Worm (Caenorhabditis elegans) whole organism, L1 larva: ENCODE data around the gene lec-3.

ENCODE experiments used
- C04F5.9 ChIP-seq: sonication (generic microtip); optimal IDR thresholded peaks from 2 replicates; lab custom pipeline; 2016; ENCODE audit warnings: missing genetic modification characterization, missing compliant biosample characterization
- F16B12.6 ChIP-seq: fragments of 150-350 bp; optimal IDR thresholded peaks from 2 replicates; lab custom pipeline; 2014; ENCODE audit warnings: missing biosample characterization, missing genetic modification characterization
- Y116A8C.19 ChIP-seq: sonication (generic microtip); optimal IDR thresholded peaks from 2 replicates; lab custom pipeline; 2016; ENCODE audit warnings: missing compliant biosample characterization, missing genetic modification characterization, borderline replicate concordance
- aha-1 ChIP-seq: fragments of 150-350 bp; optimal IDR thresholded peaks from 2 replicates; lab custom pipeline; 2014; ENCODE audit warnings: missing biosample characterization, missing genetic modification characterization
- alr-1 ChIP-seq: fragments of 200-800 bp; sonication (Bioruptor generic); optimal IDR thresholded peaks from 2 replicates; lab custom pipeline; 2018; ENCODE audit warnings: borderline replicate concordance, mild to moderate bottlenecking, missing genetic modification characterization, missing compliant biosample characterization
- aly-2 ChIP-seq: fragments of 150-350 bp; optimal IDR thresholded peaks from 2 replicates; lab custom pipeline; 2014; ENCODE audit warnings: missing biosample characterization, missing genetic modification characterization
- blmp-1 ChIP-seq: fragments of 150-350 bp; optimal IDR thresholded peaks from 2 replicates; lab custom pipeline; 2014; ENCODE audit warnings: missing biosample characterization, missing genetic modification characterization
- ceh-63 ChIP-seq: fragments of 200-800 bp; sonication (Bioruptor generic); optimal IDR thresholded peaks from 2 replicates; lab custom pipeline; 2018; ENCODE audit warnings: mild to moderate bottlenecking, missing genetic modification characterization, missing compliant biosample characterization
- ceh-8 ChIP-seq: fragments of 200-800 bp; sonication (Bioruptor generic); optimal IDR thresholded peaks from 2 replicates; lab custom pipeline; 2018; ENCODE audit warnings: mild to moderate bottlenecking, missing genetic modification characterization, moderate library complexity, missing compliant biosample characterization
- ceh-82 ChIP-seq, 3 experiments: fragments of 150-350 bp in 1 of 3; sonication (generic microtip) in 2 of 3; optimal IDR thresholded peaks; 2 replicates each; lab custom pipeline; 2014 to 2017; ENCODE audit warnings: missing biosample characterization in 3 of 3, missing genetic modification characterization in 3 of 3
- dpl-1 ChIP-seq, 3 experiments: fragments of 150-350 bp in 2 of 3; sonication (generic microtip) in 1 of 3; optimal IDR thresholded peaks; 2 replicates each; lab custom pipeline; 2014 to 2017; ENCODE audit warnings: missing biosample characterization in 3 of 3, missing genetic modification characterization in 3 of 3, missing genetic modification reagents in 3 of 3
- dsc-1 ChIP-seq: sonication (generic microtip); optimal IDR thresholded peaks from 2 replicates; lab custom pipeline; 2016; ENCODE audit warnings: mild to moderate bottlenecking, missing genetic modification characterization, missing compliant biosample characterization
- efl-1 ChIP-seq, 4 experiments: fragments of 150-350 bp; optimal IDR thresholded peaks in 3 of 4; peaks in 1 of 4; 1 replicate in 1 of 4; 2 replicates in 3 of 4; lab custom pipeline; 2014; ENCODE audit warnings: missing biosample characterization in 2 of 4, missing genetic modification characterization in 2 of 4, missing genetic modification reagents in 2 of 4
- egl-13 ChIP-seq: sonication (generic microtip); optimal IDR thresholded peaks from 2 replicates; lab custom pipeline; 2016; ENCODE audit warnings: missing genotype, missing genetic modification reagents, missing genetic modification characterization, missing compliant biosample characterization
- egl-27 ChIP-seq, 2 experiments: fragments of 150-350 bp in 1 of 2; sonication (generic microtip); optimal IDR thresholded peaks; 3 replicates each; lab custom pipeline; 2017 to 2018; ENCODE audit warnings: missing biosample characterization in 2 of 2, missing genetic modification characterization in 2 of 2, missing genetic modification reagents in 2 of 2
- elt-2 ChIP-seq: sonication (generic microtip); optimal IDR thresholded peaks from 2 replicates; lab custom pipeline; 2016; ENCODE audit warnings: missing genetic modification characterization, mild to moderate bottlenecking, inconsistent platforms, missing compliant biosample characterization, missing genetic modification reagents
- elt-3 ChIP-seq, 6 experiments: fragments of 150-350 bp in 1 of 6; sonication (generic microtip); optimal IDR thresholded peaks; 2 replicates each; lab custom pipeline; 2017 to 2018; ENCODE audit warnings: missing biosample characterization in 6 of 6, missing genetic modification characterization in 6 of 6, inconsistent platforms in 1 of 6
- ets-5 ChIP-seq: fragments of 200-800 bp; sonication (Bioruptor generic); IDR thresholded peaks from 2 replicates; pipeline ENCODE4 v1.3.6; 2022; ENCODE audit warnings: missing genetic modification characterization, missing compliant biosample characterization
- fkh-8 ChIP-seq: sonication (generic microtip); optimal IDR thresholded peaks from 2 replicates; lab custom pipeline; 2016; ENCODE audit warnings: mild to moderate bottlenecking, missing genetic modification characterization, missing compliant biosample characterization
- grh-1 ChIP-seq: fragments of 200-800 bp; sonication (Bioruptor generic); IDR thresholded peaks from 2 replicates; pipeline ENCODE4 v1.3.6; 2022; ENCODE audit warnings: missing genetic modification reagents, missing genetic modification characterization, missing compliant biosample characterization
- hlh-4 ChIP-seq: sonication (generic microtip); optimal IDR thresholded peaks from 2 replicates; lab custom pipeline; 2016; ENCODE audit warnings: mild to moderate bottlenecking, missing genetic modification characterization, missing compliant biosample characterization
- irx-1 ChIP-seq: sonication (generic microtip); optimal IDR thresholded peaks from 2 replicates; lab custom pipeline; 2016; ENCODE audit warnings: missing genetic modification characterization, missing compliant biosample characterization
- lin-14 ChIP-seq: fragments of 200-800 bp; sonication (Bioruptor generic); optimal IDR thresholded peaks from 2 replicates; lab custom pipeline; 2018; ENCODE audit warnings: mild to moderate bottlenecking, missing genetic modification characterization, moderate library complexity, missing compliant biosample characterization
- lin-35 ChIP-seq, 2 experiments: fragments of 150-350 bp; optimal IDR thresholded peaks; 2 replicates each; lab custom pipeline; 2014; ENCODE audit warnings: missing biosample characterization in 2 of 2, missing genetic modification characterization in 2 of 2, missing genetic modification reagents in 2 of 2
- lin-39 ChIP-seq: fragments of 150-350 bp; optimal IDR thresholded peaks from 2 replicates; lab custom pipeline; 2014; ENCODE audit warnings: missing biosample characterization, missing genetic modification reagents, missing genetic modification characterization
- mab-9 ChIP-seq: fragments of 200-800 bp; sonication (Bioruptor generic); IDR thresholded peaks from 2 replicates; pipeline ENCODE4 v1.3.6; 2022; ENCODE audit warnings: missing genetic modification reagents, missing genetic modification characterization, missing compliant biosample characterization
- mef-2 ChIP-seq: fragments of 150-350 bp; optimal IDR thresholded peaks from 2 replicates; lab custom pipeline; 2014; ENCODE audit warnings: missing biosample characterization, missing genetic modification characterization
- mep-1 ChIP-seq: fragments of 150-350 bp; optimal IDR thresholded peaks from 2 replicates; lab custom pipeline; 2014; ENCODE audit warnings: missing biosample characterization, missing genetic modification characterization
- nhr-12 ChIP-seq: sonication (generic microtip); optimal IDR thresholded peaks from 2 replicates; lab custom pipeline; 2017; ENCODE audit warnings: missing biosample characterization, missing genetic modification characterization
- nhr-20 ChIP-seq: sonication (generic microtip); optimal IDR thresholded peaks from 2 replicates; lab custom pipeline; 2016; ENCODE audit warnings: mild to moderate bottlenecking, missing genetic modification characterization, missing compliant biosample characterization
- nhr-237 ChIP-seq: fragments of 150-350 bp; optimal IDR thresholded peaks from 2 replicates; lab custom pipeline; 2014; ENCODE audit warnings: missing biosample characterization, missing genetic modification characterization
- nhr-28 ChIP-seq: fragments of 150-350 bp; optimal IDR thresholded peaks from 2 replicates; lab custom pipeline; 2014; ENCODE audit warnings: missing biosample characterization, missing genetic modification characterization
- nhr-47 ChIP-seq: sonication (generic microtip); optimal IDR thresholded peaks from 2 replicates; lab custom pipeline; 2016; ENCODE audit warnings: mild to moderate bottlenecking, missing genetic modification characterization, moderate library complexity, missing compliant biosample characterization
- nhr-77 ChIP-seq: fragments of 150-350 bp; optimal IDR thresholded peaks from 2 replicates; lab custom pipeline; 2014; ENCODE audit warnings: missing biosample characterization, missing genetic modification characterization
- nhr-84 ChIP-seq: sonication (generic microtip); optimal IDR thresholded peaks from 2 replicates; lab custom pipeline; 2017; ENCODE audit warnings: missing biosample characterization, missing genetic modification characterization
- nhr-85 ChIP-seq: sonication (generic microtip); peaks from one replicate; lab custom pipeline; 2016; ENCODE audit warnings: missing genetic modification characterization, inconsistent platforms, missing compliant biosample characterization
- pag-3 ChIP-seq: sonication (generic microtip); optimal IDR thresholded peaks from 2 replicates; lab custom pipeline; 2017; ENCODE audit warnings: missing genetic modification characterization, mild to moderate bottlenecking, missing compliant biosample characterization, antibody characterized with exemption, borderline replicate concordance; ENCODE audit not compliant: insufficient read depth
- pax-3 ChIP-seq: fragments of 200-800 bp; sonication (Bioruptor generic); optimal IDR thresholded peaks from 2 replicates; lab custom pipeline; 2018; ENCODE audit warnings: mild to moderate bottlenecking, missing genetic modification characterization, moderate library complexity, missing compliant biosample characterization
- pqm-1 ChIP-seq: sonication (generic microtip); optimal IDR thresholded peaks from 3 replicates; lab custom pipeline; 2017; ENCODE audit warnings: missing biosample characterization, missing genetic modification characterization
- rnt-1 ChIP-seq: sonication (generic microtip); optimal IDR thresholded peaks from 2 replicates; lab custom pipeline; 2016; ENCODE audit warnings: mild to moderate bottlenecking, missing genetic modification characterization, moderate library complexity, missing compliant biosample characterization
- snu-23 ChIP-seq: sonication (generic microtip); optimal IDR thresholded peaks from 2 replicates; lab custom pipeline; 2016; ENCODE audit warnings: missing genetic modification characterization, missing compliant biosample characterization
- sox-4 ChIP-seq: sonication (generic microtip); optimal IDR thresholded peaks from 2 replicates; lab custom pipeline; 2016; ENCODE audit warnings: missing genetic modification characterization, missing compliant biosample characterization
- sptf-1 ChIP-seq: fragments of 150-350 bp; optimal IDR thresholded peaks from 2 replicates; lab custom pipeline; 2014; ENCODE audit warnings: missing biosample characterization, missing genetic modification characterization
- swsn-7 ChIP-seq: sonication (generic microtip); optimal IDR thresholded peaks from 2 replicates; lab custom pipeline; 2016; ENCODE audit warnings: missing genetic modification characterization, missing compliant biosample characterization
- tlp-1 ChIP-seq: fragments of 150-350 bp; optimal IDR thresholded peaks from 2 replicates; lab custom pipeline; 2014; ENCODE audit warnings: missing biosample characterization, missing genetic modification characterization
- unc-30 ChIP-seq: sonication (generic microtip); optimal IDR thresholded peaks from 2 replicates; lab custom pipeline; 2017; ENCODE audit warnings: missing biosample characterization, missing genetic modification characterization
- unc-86 ChIP-seq: sonication (generic microtip); optimal IDR thresholded peaks from 2 replicates; lab custom pipeline; 2016; ENCODE audit warnings: missing genetic modification characterization, missing compliant biosample characterization
- zip-4 ChIP-seq: fragments of 200-800 bp; sonication (Bioruptor generic); optimal IDR thresholded peaks from 2 replicates; lab custom pipeline; 2018; ENCODE audit warnings: mild to moderate bottlenecking, missing genetic modification characterization, moderate library complexity, missing compliant biosample characterization
- ztf-11 ChIP-seq, 2 experiments: sonication (generic microtip); optimal IDR thresholded peaks; 2 replicates each; lab custom pipeline; 2016 to 2017; ENCODE audit warnings: missing genetic modification characterization in 2 of 2, missing biosample characterization in 1 of 2, missing compliant biosample characterization in 1 of 2
- ztf-4 ChIP-seq: fragments of 150-350 bp; optimal IDR thresholded peaks from 2 replicates; lab custom pipeline; 2014; ENCODE audit warnings: missing biosample characterization, missing genetic modification characterization

lec-3 gene

ce11 chrII:9974210-9974609 lies 16.7 kb upstream of the lec-3 start:
- no peak for TF ChIP-seq nhr-84 (tag; lab: Kevin White, UChicago)
- no peak for TF ChIP-seq ztf-4 (tag; lab: Kevin White, UChicago)
- no peak for TF ChIP-seq unc-30 (tag; lab: Kevin White, UChicago)
- TF ChIP-seq F16B12.6, result no peak
- no peak for TF ChIP-seq egl-13 (tag; lab: Kevin White, UChicago)
- TF ChIP-seq aly-2 (tag; lab: Kevin White, UChicago), result no peak
- no peak for TF ChIP-seq pax-3
- TF ChIP-seq lin-39 (tag; lab: Kevin White, UChicago), result no peak
- TF ChIP-seq mab-9 (GFP tag; lab: Robert Waterston, UW), result no peak
- peak; percentile 71 for TF ChIP-seq elt-2 (tag; lab: Kevin White, UChicago)
- no peak for TF ChIP-seq unc-86 (tag; lab: Kevin White, UChicago)
- no peak for TF ChIP-seq nhr-77 (tag; lab: Kevin White, UChicago)
- TF ChIP-seq dpl-1 (GFP tag; optimal IDR thresholded peaks at IDR 0.05; lab: Kevin White, UChicago), result no peak
- TF ChIP-seq nhr-20 (tag; lab: Kevin White, UChicago), result peak; percentile 8
- peak; percentile 36 for TF ChIP-seq tlp-1
- no peak for TF ChIP-seq irx-1 (tag; lab: Kevin White, UChicago)
- no peak for TF ChIP-seq mep-1 (tag; lab: Kevin White, UChicago)
- no peak for TF ChIP-seq sox-4 (tag; lab: Kevin White, UChicago)
- no peak for TF ChIP-seq egl-27 (tag; optimal IDR thresholded peaks at IDR 0.05; lab: Kevin White, UChicago)
- TF ChIP-seq Y116A8C.19, result no peak
- TF ChIP-seq efl-1 (optimal IDR thresholded peaks at IDR 0.05; lab: Kevin White, UChicago), result no peak
- TF ChIP-seq efl-1 (GFP tag; optimal IDR thresholded peaks at IDR 0.05 in 1 of 2; lab: Kevin White, UChicago), result peak in 1 of 2 experiments; percentile 1
- no peak for TF ChIP-seq ceh-82 (tag; optimal IDR thresholded peaks at IDR 0.05; lab: Kevin White, UChicago)
- no peak for TF ChIP-seq nhr-28 (tag; lab: Kevin White, UChicago)
- no peak for TF ChIP-seq alr-1 (tag; lab: Kevin White, UChicago)
- TF ChIP-seq nhr-85 (tag; lab: Kevin White, UChicago), result peak; percentile 89
- peak in 1 of 2 experiments; percentile 21 for TF ChIP-seq lin-35 (GFP tag; optimal IDR thresholded peaks at IDR 0.05; lab: Kevin White, UChicago)
- peak; percentile 64 for TF ChIP-seq lin-14 (GFP tag; lab: Kevin White, UChicago)
- TF ChIP-seq snu-23 (GFP tag; lab: Kevin White, UChicago), result no peak
- TF ChIP-seq C04F5.9 (tag; lab: Kevin White, UChicago), result no peak

DNA sequence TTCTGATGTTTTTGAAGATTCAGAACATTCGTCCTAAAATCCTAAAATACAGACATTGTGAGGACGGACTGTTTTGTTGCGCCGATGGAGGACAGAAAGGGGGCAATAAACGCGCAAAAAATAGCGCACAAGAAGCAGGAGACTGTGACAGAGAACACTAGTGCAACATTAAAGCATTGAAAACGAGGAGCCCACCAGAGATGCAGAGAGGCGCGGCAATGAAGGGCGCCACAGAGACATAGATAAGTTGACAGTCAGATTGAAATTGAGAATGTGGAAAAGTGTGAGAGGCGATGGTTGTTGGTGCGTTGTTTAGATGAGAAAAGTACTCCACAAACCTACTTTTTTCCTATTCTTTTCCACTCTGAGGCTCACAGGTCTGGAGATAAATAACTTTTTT lies 15.9 kb upstream of the lec-3 start, which contains the start of gene aakg-5:
Gene aakg-5 (minus strand): TSS at position 159 of the 400 bp plus-strand sequence.
- TF ChIP-seq ztf-11 (tag; optimal IDR thresholded peaks at IDR 0.05; lab: Kevin White, UChicago) (no peak), sptf-1 (tag; lab: Kevin White, UChicago) (no peak), elt-3 (tag; optimal IDR thresholded peaks at IDR 0.05; lab: Kevin White, UChicago) (peak in 5 of 6 experiments; percentile 36 to 86 (median 56)), aly-2 (tag; lab: Kevin White, UChicago) (no peak), pqm-1 (tag; lab: Kevin White, UChicago) (no peak), nhr-47 (tag; lab: Kevin White, UChicago) (peak; percentile 88), aha-1 (tag; lab: Kevin White, UChicago) (no peak), lin-39 (tag; lab: Kevin White, UChicago) (peak; percentile 46), lin-14 (GFP tag; lab: Kevin White, UChicago) (peak; percentile 96), hlh-4 (tag; lab: Kevin White, UChicago) (no peak), zip-4 (no peak), mef-2 (no peak), ceh-8 (GFP tag; lab: Kevin White, UChicago) (no peak), dsc-1 (tag; lab: Kevin White, UChicago) (peak; percentile 70), mep-1 (tag; lab: Kevin White, UChicago) (peak; percentile 72), rnt-1 (tag; lab: Kevin White, UChicago) (peak; percentile 90), sox-4 (tag; lab: Kevin White, UChicago) (no peak), nhr-237 (peak; percentile 45), nhr-84 (tag; lab: Kevin White, UChicago) (no peak), nhr-12 (tag; lab: Kevin White, UChicago) (no peak), blmp-1 (peak; percentile 86), swsn-7 (tag; lab: Kevin White, UChicago) (peak; percentile 90), grh-1 (GFP tag; lab: Robert Waterston, UW) (peak; percentile 88), elt-2 (tag; lab: Kevin White, UChicago) (peak; percentile 80), nhr-77 (tag; lab: Kevin White, UChicago) (peak; percentile 90), fkh-8 (tag; lab: Kevin White, UChicago) (peak; percentile 57), Y116A8C.19 (no peak), pag-3 (tag; lab: Kevin White, UChicago) (no peak), ets-5 (GFP tag; lab: Robert Waterston, UW) (no peak), unc-30 (tag; lab: Kevin White, UChicago) (no peak), ceh-63 (GFP tag; lab: Kevin White, UChicago) (no peak)
